Fruit fly (Drosophila melanogaster) whole organism, embryonic: ENCODE data around the gene CG2256.

Experiments
- Abd-B ChIP-seq: fragments of 200-800 bp; sonication (Bioruptor generic); optimal IDR thresholded peaks from 2 replicates; lab custom pipeline; 2018; ENCODE audit warnings: missing biosample characterization, mild to moderate bottlenecking, missing genetic modification characterization, moderate library complexity
- Ada2b ChIP-seq: fragments of 200-800 bp; sonication (Bioruptor generic); IDR thresholded peaks from 2 replicates; pipeline ENCODE4 v1.3.6; 2022; ENCODE audit warnings: missing biosample characterization, missing genetic modification characterization
- Atf6 ChIP-seq: fragments of 200-800 bp; sonication (Bioruptor generic); IDR thresholded peaks from 2 replicates; pipeline ENCODE4 v1.3.6; 2022; ENCODE audit warnings: missing biosample characterization, missing genetic modification characterization
- B-H1 ChIP-seq: fragments of 200-800 bp; sonication (Bioruptor generic); IDR thresholded peaks from 3 replicates; pipeline ENCODE4 v1.3.6; 2022; ENCODE audit warnings: missing biosample characterization, missing genetic modification characterization
- CG10431 ChIP-seq: fragments of 200-800 bp; sonication (Bioruptor generic); optimal IDR thresholded peaks from 3 replicates; lab custom pipeline; 2018; ENCODE audit warnings: missing biosample characterization, mild to moderate bottlenecking, missing genetic modification characterization
- CG13894 ChIP-seq: fragments of 200-800 bp; sonication (Bioruptor generic); optimal IDR thresholded peaks from 3 replicates; lab custom pipeline; 2018; ENCODE audit warnings: missing biosample characterization, mild to moderate bottlenecking, missing genetic modification characterization, moderate library complexity
- CG14965 ChIP-seq: fragments of 200-800 bp; sonication (Bioruptor generic); optimal IDR thresholded peaks from 2 replicates; lab custom pipeline; 2016; ENCODE audit warnings: missing biosample characterization, missing genetic modification characterization, borderline replicate concordance
- CG17802 ChIP-seq: fragments of 200-800 bp; sonication (Bioruptor generic); optimal IDR thresholded peaks from 2 replicates; lab custom pipeline; 2018; ENCODE audit warnings: missing biosample characterization, mild to moderate bottlenecking, missing genetic modification characterization, moderate library complexity
- CG1792 ChIP-seq: fragments of 200-800 bp; sonication (Bioruptor generic); optimal IDR thresholded peaks from 2 replicates; lab custom pipeline; 2016; ENCODE audit warnings: missing biosample characterization, missing genetic modification characterization
- CG33557 ChIP-seq: fragments of 200-800 bp; sonication (Bioruptor generic); optimal IDR thresholded peaks from 2 replicates; lab custom pipeline; 2019; ENCODE audit warnings: missing biosample characterization, mild to moderate bottlenecking, missing genetic modification characterization, moderate library complexity
- CG34376 ChIP-seq: fragments of 200-800 bp; sonication (Bioruptor generic); optimal IDR thresholded peaks from 2 replicates; lab custom pipeline; 2018; ENCODE audit warnings: missing biosample characterization, mild to moderate bottlenecking, missing genetic modification characterization
- CG6813 ChIP-seq: fragments of 200-800 bp; sonication (Bioruptor generic); optimal IDR thresholded peaks from 2 replicates; lab custom pipeline; 2017; ENCODE audit warnings: missing biosample characterization, missing genetic modification characterization, mild to moderate bottlenecking, moderate library complexity, missing genetic modification reagents
- CG7745 ChIP-seq: fragments of 200-800 bp; sonication (Bioruptor generic); optimal IDR thresholded peaks from 2 replicates; lab custom pipeline; 2018; ENCODE audit warnings: missing biosample characterization, mild to moderate bottlenecking, missing genetic modification characterization, moderate library complexity
- Deaf1 ChIP-seq: fragments of 200-800 bp; optimal IDR thresholded peaks from 3 replicates; lab custom pipeline; 2019; ENCODE audit warnings: missing biosample characterization, mild to moderate bottlenecking, missing genetic modification characterization, moderate library complexity
- Gug ChIP-seq: fragments of 200-800 bp; sonication (Bioruptor generic); IDR thresholded peaks from 4 replicates; pipeline ENCODE4 v1.3.6; 2022; ENCODE audit warnings: missing biosample characterization, missing genetic modification characterization
- HmgD ChIP-seq: fragments of 200-800 bp; sonication (Bioruptor generic); optimal IDR thresholded peaks from 3 replicates; lab custom pipeline; 2016; ENCODE audit warnings: missing biosample characterization, missing genetic modification characterization
- Hr39 ChIP-seq: fragments of >200 bp; optimal IDR thresholded peaks from 2 replicates; lab custom pipeline; 2017
- Hr78 ChIP-seq, 2 experiments: fragments of 200-800 bp in 1 of 2; fragments of >200 bp in 1 of 2; sonication (Bioruptor generic) in 1 of 2; optimal IDR thresholded peaks; 2 replicates each; lab custom pipeline; 2017 to 2019; ENCODE audit warnings: missing biosample characterization in 2 of 2, missing genetic modification characterization in 2 of 2, mild to moderate bottlenecking in 1 of 2, moderate library complexity in 1 of 2
- Mad ChIP-seq: fragments of 200-800 bp; sonication (Bioruptor generic); optimal IDR thresholded peaks from 2 replicates; lab custom pipeline; 2016; ENCODE audit warnings: missing biosample characterization, missing genetic modification characterization
- Med ChIP-seq: fragments of 200-800 bp; sonication (Bioruptor generic); peaks from one replicate; lab custom pipeline; 2016; ENCODE audit warnings: missing biosample characterization, missing genetic modification characterization, mild to moderate bottlenecking, inconsistent platforms, moderate library complexity
- Pdp1 ChIP-seq, 2 experiments: fragments of 200-800 bp; sonication (Bioruptor generic); optimal IDR thresholded peaks; 3 replicates each; lab custom pipeline; 2016; ENCODE audit warnings: missing biosample characterization in 2 of 2, missing genetic modification characterization in 2 of 2, mild to moderate bottlenecking in 1 of 2, moderate library complexity in 1 of 2
- Poxn ChIP-seq: fragments of 200-800 bp; sonication (Bioruptor generic); IDR thresholded peaks from 2 replicates; pipeline ENCODE4 v1.3.6; 2022; ENCODE audit warnings: missing biosample characterization, missing genetic modification characterization
- Rx ChIP-seq: fragments of 200-800 bp; sonication (Bioruptor generic); IDR thresholded peaks from 2 replicates; pipeline ENCODE4 v1.3.6; 2022; ENCODE audit warnings: missing biosample characterization, missing genetic modification characterization
- Six4 ChIP-seq: fragments of 200-800 bp; sonication (Bioruptor generic); optimal IDR thresholded peaks from 2 replicates; lab custom pipeline; 2016; ENCODE audit warnings: missing biosample characterization, missing genetic modification characterization
- Sry-β ChIP-seq: fragments of 200-800 bp; sonication (Bioruptor generic); optimal IDR thresholded peaks from 2 replicates; lab custom pipeline; 2018; ENCODE audit warnings: missing biosample characterization, mild to moderate bottlenecking, missing genetic modification characterization, moderate library complexity
- Vsx1 ChIP-seq: fragments of 200-800 bp; sonication (Bioruptor generic); optimal IDR thresholded peaks from 2 replicates; lab custom pipeline; 2017; ENCODE audit warnings: missing biosample characterization, mild to moderate bottlenecking, missing genetic modification characterization, missing genetic modification reagents
- ash1 ChIP-seq: fragments of 200-800 bp; sonication (Bioruptor generic); optimal IDR thresholded peaks from 2 replicates; lab custom pipeline; 2018; ENCODE audit warnings: missing biosample characterization, mild to moderate bottlenecking, missing genetic modification characterization
- bsh ChIP-seq, 2 experiments: fragments of 200-800 bp; sonication (Bioruptor generic); optimal IDR thresholded peaks; 2 replicates each; lab custom pipeline; 2017 to 2018; ENCODE audit warnings: mild to moderate bottlenecking in 2 of 2, missing biosample characterization in 2 of 2, missing genetic modification characterization in 2 of 2, moderate library complexity in 1 of 2
- cato ChIP-seq: fragments of 200-800 bp; sonication (Bioruptor generic); optimal IDR thresholded peaks from 2 replicates; lab custom pipeline; 2016; ENCODE audit warnings: missing biosample characterization, missing genetic modification characterization, borderline replicate concordance
- cg ChIP-seq: fragments of 200-800 bp; sonication (Bioruptor generic); optimal IDR thresholded peaks from 3 replicates; lab custom pipeline; 2019; ENCODE audit warnings: missing biosample characterization, mild to moderate bottlenecking, missing genetic modification characterization, moderate library complexity
- chinmo ChIP-seq: fragments of 200-800 bp; sonication (Bioruptor generic); IDR thresholded peaks from 4 replicates; pipeline ENCODE4 v1.3.6; 2022; ENCODE audit warnings: missing biosample characterization, missing genetic modification characterization; ENCODE audit not compliant: partially characterized antibody
- dpn ChIP-seq, 2 experiments: fragments of 200-800 bp; sonication (Bioruptor generic); optimal IDR thresholded peaks; 3 replicates each; lab custom pipeline; 2016; ENCODE audit warnings: missing biosample characterization in 2 of 2, missing genetic modification characterization in 2 of 2
- ewg ChIP-seq: fragments of 200-800 bp; sonication (Bioruptor generic); optimal IDR thresholded peaks from 3 replicates; lab custom pipeline; 2017; ENCODE audit warnings: mild to moderate bottlenecking, missing biosample characterization, missing genetic modification reagents, missing genetic modification characterization
- fd64A ChIP-seq: fragments of 200-800 bp; sonication (Bioruptor generic); optimal IDR thresholded peaks from 3 replicates; lab custom pipeline; 2018; ENCODE audit warnings: missing biosample characterization, mild to moderate bottlenecking, missing genetic modification characterization
- gcm ChIP-seq: fragments of 200-800 bp; sonication (Bioruptor generic); optimal IDR thresholded peaks from 2 replicates; lab custom pipeline; 2019; ENCODE audit warnings: missing biosample characterization, mild to moderate bottlenecking, missing genetic modification characterization, moderate library complexity
- gcm2 ChIP-seq: fragments of 200-800 bp; sonication (Bioruptor generic); optimal IDR thresholded peaks from 2 replicates; lab custom pipeline; 2016; ENCODE audit warnings: missing biosample characterization, missing genetic modification characterization
- grn ChIP-seq: fragments of 200-800 bp; sonication (Bioruptor generic); optimal IDR thresholded peaks from 3 replicates; lab custom pipeline; 2017; ENCODE audit warnings: missing biosample characterization, missing genetic modification characterization
- kah ChIP-seq: fragments of 200-800 bp; sonication (Bioruptor generic); optimal IDR thresholded peaks from 2 replicates; lab custom pipeline; 2018; ENCODE audit warnings: missing biosample characterization, mild to moderate bottlenecking, missing genetic modification characterization
- lab ChIP-seq: fragments of 200-800 bp; sonication (Bioruptor generic); optimal IDR thresholded peaks from 3 replicates; lab custom pipeline; 2017; ENCODE audit warnings: missing biosample characterization, missing genetic modification characterization, mild to moderate bottlenecking, moderate library complexity, missing genetic modification reagents
- lbe ChIP-seq: fragments of 200-800 bp; sonication (Bioruptor generic); optimal IDR thresholded peaks from 2 replicates; lab custom pipeline; 2016; ENCODE audit warnings: missing biosample characterization, mild to moderate bottlenecking, missing genetic modification characterization
- mam ChIP-seq: fragments of 200-800 bp; sonication (Bioruptor generic); optimal IDR thresholded peaks from 3 replicates; lab custom pipeline; 2016; ENCODE audit warnings: missing biosample characterization, missing genetic modification characterization
- mirr ChIP-seq: fragments of 200-800 bp; sonication (Bioruptor generic); optimal IDR thresholded peaks from 3 replicates; lab custom pipeline; 2018; ENCODE audit warnings: missing biosample characterization, mild to moderate bottlenecking, missing genetic modification characterization
- pita ChIP-seq: fragments of 200-800 bp; sonication (Bioruptor generic); optimal IDR thresholded peaks from 2 replicates; lab custom pipeline; 2017; ENCODE audit warnings: missing biosample characterization, mild to moderate bottlenecking, missing genetic modification characterization
- sd ChIP-seq: fragments of 200-800 bp; sonication (Bioruptor generic); optimal IDR thresholded peaks from 3 replicates; lab custom pipeline; 2018; ENCODE audit warnings: missing biosample characterization, mild to moderate bottlenecking, missing genetic modification characterization, moderate library complexity
- sens ChIP-seq: fragments of 200-800 bp; sonication (Bioruptor generic); peaks from one replicate; lab custom pipeline; 2016; ENCODE audit warnings: missing biosample characterization, missing genetic modification characterization
- slou ChIP-seq: fragments of 200-800 bp; sonication (Bioruptor generic); optimal IDR thresholded peaks from 3 replicates; lab custom pipeline; 2016; ENCODE audit warnings: missing biosample characterization, missing genetic modification characterization
- sug ChIP-seq: fragments of 200-800 bp; optimal IDR thresholded peaks from 2 replicates; lab custom pipeline; 2019; ENCODE audit warnings: missing biosample characterization, mild to moderate bottlenecking, missing genetic modification characterization, moderate library complexity
- toy ChIP-seq: fragments of 200-800 bp; sonication (Bioruptor generic); IDR thresholded peaks from 2 replicates; pipeline ENCODE4 v1.3.6; 2022; ENCODE audit warnings: missing biosample characterization, missing genetic modification characterization
- z ChIP-seq: fragments of 200-800 bp; sonication (Bioruptor generic); IDR thresholded peaks from 3 replicates; pipeline ENCODE4 v1.3.6; 2022; ENCODE audit warnings: missing biosample characterization, missing genetic modification characterization

Gene CG2256

dm6 chrX:8106281-8107050 is 19.5 kb upstream of the CG2256 start:
- TF ChIP-seq CG10431 (peak; percentile 4), Med (GFP tag; lab: Kevin White, UChicago) (peak; percentile 32), bsh (GFP tag; optimal IDR thresholded peaks at IDR 0.05; lab: Kevin White, UChicago) (peak in 1 of 2 experiments; percentile 9), B-H1 (no peak), Abd-B (GFP tag; lab: Kevin White, UChicago) (no peak), mam (no peak), cato (GFP tag; lab: Kevin White, UChicago) (no peak), Ada2b (no peak), sd (tag; lab: Kevin White, UChicago) (peak; percentile 32), gcm2 (GFP tag; lab: Kevin White, UChicago) (no peak), CG13894 (tag; lab: Kevin White, UChicago) (no peak), dpn (GFP tag; optimal IDR thresholded peaks at IDR 0.05; lab: Kevin White, UChicago) (no peak), Gug (GFP tag; lab: Robert Waterston, UW) (no peak), CG14965 (GFP tag; lab: Kevin White, UChicago) (no peak), CG6813 (GFP tag; lab: Kevin White, UChicago) (peak; percentile 37), sug (peak; percentile 79), Rx (GFP tag; lab: Robert Waterston, UW) (no peak), kah (GFP tag; lab: Kevin White, UChicago) (peak; percentile 31), Six4 (GFP tag; lab: Kevin White, UChicago) (no peak), slou (no peak), lbe (GFP tag; lab: Kevin White, UChicago) (peak; percentile 15), Vsx1 (peak; percentile 14), toy (no peak), CG17802 (tag; lab: Kevin White, UChicago) (no peak), sens (GFP tag; lab: Kevin White, UChicago) (peak; percentile 67), Poxn (GFP tag; lab: Robert Waterston, UW) (no peak), CG1792 (no peak), pita (GFP tag; lab: Kevin White, UChicago) (no peak), Atf6 (GFP tag; lab: Robert Waterston, UW) (no peak), fd64A (GFP tag; lab: Kevin White, UChicago) (peak; percentile 0), CG7745 (peak; percentile 95), HmgD (GFP tag; lab: Kevin White, UChicago) (no peak), Sry-β (GFP tag; lab: Kevin White, UChicago) (no peak), Pdp1 (GFP tag; optimal IDR thresholded peaks at IDR 0.05; lab: Kevin White, UChicago) (peak in 1 of 2 experiments; percentile 50), chinmo (GFP tag; lab: Robert Waterston, UW) (0 out of 4 replicates have a peak, but pooled peaks have one; percentile 14), Hr39 (lab: Kevin White, UChicago) (no peak), mirr (GFP tag; lab: Kevin White, UChicago) (peak; percentile 73), ash1 (GFP tag; lab: Kevin White, UChicago) (no peak), gcm (no peak), Mad (GFP tag; lab: Kevin White, UChicago) (no peak), Hr78 (GFP tag; optimal IDR thresholded peaks at IDR 0.05; lab: Kevin White, UChicago) (peak in 1 of 2 experiments; percentile 53), CG33557 (no peak), grn (peak; percentile 89), lab (peak; percentile 34), ewg (no peak), z (peak; percentile 80), CG34376 (GFP tag; lab: Kevin White, UChicago) (peak; percentile 70), cg (GFP tag; lab: Kevin White, UChicago) (peak; percentile 35), Deaf1 (peak; percentile 14)
